Worm (Caenorhabditis elegans): Measurements from ENCODE around the gene chil-22.

Gene chil-22

DNA sequence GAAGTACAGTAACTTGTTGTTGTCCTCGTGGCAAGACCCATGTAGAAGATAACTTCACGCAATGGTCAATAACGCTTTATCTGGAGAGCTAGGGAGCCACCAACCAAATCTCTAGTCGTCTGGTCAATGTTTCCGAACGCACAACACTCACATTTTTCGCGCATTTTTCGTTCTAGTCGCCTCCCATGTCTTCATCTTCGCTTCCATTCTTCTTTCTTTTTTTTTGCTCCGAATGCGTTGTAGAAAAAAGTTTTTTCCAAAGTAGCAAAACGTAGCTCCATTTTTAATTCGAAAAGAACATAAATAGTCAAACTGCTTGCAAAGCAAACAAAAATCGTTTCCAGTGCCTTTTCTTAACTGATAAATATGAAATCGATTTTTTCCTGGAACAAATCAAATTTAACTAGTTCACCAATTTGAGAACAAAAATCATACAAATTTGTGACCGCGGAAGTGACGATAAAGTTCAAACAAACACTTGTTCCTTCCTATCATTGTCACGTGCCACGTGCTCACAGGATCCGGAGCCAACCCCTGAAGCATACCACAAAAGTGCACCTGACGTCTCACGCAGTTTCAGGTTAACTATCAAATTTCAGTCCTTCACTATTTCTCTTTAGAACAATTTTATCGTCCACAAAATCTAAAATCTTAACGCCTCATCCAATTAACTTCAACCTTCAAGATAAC lies 47.0 kb downstream of the chil-22 start:
- no peak for TF ChIP-seq T07F8.4 (tag; optimal IDR thresholded peaks at IDR 0.05)
- peak; percentile 28 for TF ChIP-seq nhr-80 (tag; optimal IDR thresholded peaks at IDR 0.05)
- no peak for TF ChIP-seq ztf-3 (GFP tag; optimal IDR thresholded peaks at IDR 0.05)

ce11 chrII:9418065-9418567 lies 47.9 kb downstream of the chil-22 start, which contains the start of the genes M176.4 and M176.16:
Gene M176.4, plus strand, starts transcription at chrII:9418365.
Gene M176.16, plus strand, starts transcription at chrII:9418517.
- no peak for TF ChIP-seq Y53G8AR.9 (GFP tag; conservative IDR thresholded peaks at IDR 0.05)
- no peak for TF ChIP-seq ceh-40 (GFP tag; IDR thresholded peaks at IDR 0.05)
- no peak for TF ChIP-seq F22D6.2 (tag; optimal IDR thresholded peaks at IDR 0.05)
- TF ChIP-seq ztf-18 (tag; optimal IDR thresholded peaks at IDR 0.05), result no peak
- no peak for TF ChIP-seq snpc-3.4 (tag; optimal IDR thresholded peaks at IDR 0.05)
- TF ChIP-seq ztf-22 (GFP tag; optimal IDR thresholded peaks at IDR 0.05), result no peak
- TF ChIP-seq let-526 (GFP tag; IDR thresholded peaks at IDR 0.05), result no peak
- TF ChIP-seq nhr-80 (tag; optimal IDR thresholded peaks at IDR 0.05), result peak; percentile 53
- TF ChIP-seq lin-35 (GFP tag; optimal IDR thresholded peaks at IDR 0.05), result no peak

DNA sequence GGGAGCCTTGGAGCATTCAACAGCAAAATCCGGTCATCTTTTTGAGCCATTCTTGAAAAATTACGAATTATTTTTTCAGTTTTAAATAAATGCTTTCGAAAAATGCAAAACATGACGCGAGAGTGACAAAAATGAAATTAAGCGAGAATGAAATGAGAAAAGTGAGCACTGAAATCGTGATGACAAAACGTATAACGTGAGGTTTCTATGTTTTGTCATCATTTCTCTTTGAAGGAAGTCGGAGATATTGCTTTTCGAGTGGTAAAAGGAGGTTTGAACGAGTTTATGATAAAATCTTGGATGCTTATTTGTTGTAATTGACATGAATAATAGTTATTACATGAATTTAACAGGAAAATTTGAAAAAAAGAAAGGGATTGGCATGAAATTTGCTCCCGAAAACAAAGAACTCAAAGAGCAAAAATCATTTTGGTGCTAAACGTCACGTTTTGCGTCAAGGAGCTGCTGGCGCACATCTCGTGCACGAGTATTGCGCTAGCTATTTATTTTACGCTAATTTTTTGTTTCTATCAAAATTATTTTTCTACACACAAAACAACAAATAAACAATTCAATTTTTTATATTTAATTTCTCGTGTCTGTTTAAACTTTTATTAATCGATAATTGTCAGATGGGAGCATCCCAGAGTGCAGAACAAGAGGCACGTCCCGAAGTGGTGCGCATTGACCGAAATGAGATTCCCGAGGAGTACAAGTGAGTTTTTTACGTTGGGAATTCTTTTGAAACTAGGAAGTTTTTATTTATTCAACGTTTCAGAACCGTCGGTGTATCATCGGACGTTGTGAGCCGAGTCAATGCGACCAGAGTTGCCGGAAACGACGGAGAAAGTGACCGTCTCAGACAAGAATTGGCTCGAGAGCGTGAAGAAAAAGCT lies 49.4 kb downstream of the chil-22 start, which contains the start of the genes gss-1 and chch-3:
Gene gss-1, minus strand, starts transcription at position 51 of the 896 bp plus-strand sequence.
Gene chch-3, plus strand, starts transcription at position 633 of the 896 bp plus-strand sequence.
- TF ChIP-seq atf-7 (tag; optimal IDR thresholded peaks at IDR 0.05) (no peak), lsy-27 (tag; optimal IDR thresholded peaks at IDR 0.05; ENCODE audit: borderline replicate concordance, insufficient read depth) (no peak), snpc-4 (GFP tag; optimal IDR thresholded peaks at IDR 0.05) (no peak), snpc-4 (tag; optimal IDR thresholded peaks at IDR 0.05) (peak in 1 of 4 experiments; percentile 21), nfya-2 (GFP tag; IDR thresholded peaks at IDR 0.05) (no peak), aptf-2 (GFP tag; conservative IDR thresholded peaks at IDR 0.05) (no peak), T26A5.8 (tag; optimal IDR thresholded peaks at IDR 0.05) (no peak), bed-2 (GFP tag; IDR thresholded peaks at IDR 0.05) (no peak), nhr-80 (tag; optimal IDR thresholded peaks at IDR 0.05) (peak; percentile 74), F23B12.7 (tag; optimal IDR thresholded peaks at IDR 0.05; ENCODE audit: insufficient read depth) (no peak), efl-1 (GFP tag; optimal IDR thresholded peaks at IDR 0.05) (peak; percentile 7), F37B4.10 (GFP tag; IDR thresholded peaks at IDR 0.05) (no peak), snpc-3.4 (tag; optimal IDR thresholded peaks at IDR 0.05) (no peak), nhr-27 (tag; optimal IDR thresholded peaks at IDR 0.05) (no peak), hsf-1 (GFP tag; IDR thresholded peaks at IDR 0.05) (no peak), Y56A3A.18 (GFP tag; IDR thresholded peaks at IDR 0.05) (no peak), let-607 (tag; optimal IDR thresholded peaks at IDR 0.05) (no peak), ets-4 (GFP tag; optimal IDR thresholded peaks at IDR 0.05) (no peak), Y95B8A.8 (GFP tag; IDR thresholded peaks at IDR 0.05) (no peak), Y53G8AR.9 (GFP tag; conservative IDR thresholded peaks at IDR 0.05) (no peak), ztf-18 (tag; optimal IDR thresholded peaks at IDR 0.05) (peak; percentile 93), cebp-1 (GFP tag; IDR thresholded peaks at IDR 0.05) (no peak), cebp-1 (tag; optimal IDR thresholded peaks at IDR 0.05) (peak; percentile 55), hlh-12 (tag; optimal IDR thresholded peaks at IDR 0.05) (no peak), tbp1 (GFP tag; optimal IDR thresholded peaks at IDR 0.05) (peak; percentile 30), dpl-1 (GFP tag; optimal IDR thresholded peaks at IDR 0.05) (no peak), madf-6 (GFP tag; IDR thresholded peaks at IDR 0.05) (peak; percentile 51), attf-5 (GFP tag; optimal IDR thresholded peaks at IDR 0.05) (peak; percentile 32), ceh-91 (GFP tag; IDR thresholded peaks at IDR 0.05) (no peak), Y53F4B.3 (GFP tag; IDR thresholded peaks at IDR 0.05) (no peak), madf-10 (tag; optimal IDR thresholded peaks at IDR 0.05) (no peak), D2030.7 (GFP tag; IDR thresholded peaks at IDR 0.05) (0 out of 2 replicates have a peak, but pooled peaks have one; percentile 34), lin-35 (GFP tag; optimal IDR thresholded peaks at IDR 0.05) (peak in 1 of 3 experiments; percentile 36), ceh-58 (GFP tag; IDR thresholded peaks at IDR 0.05) (no peak), T07F8.4 (tag; optimal IDR thresholded peaks at IDR 0.05) (no peak), hmg-20 (GFP tag; IDR thresholded peaks at IDR 0.05) (no peak)
